In genomic region chrV:1228884-1229662, ce11 we compare ENCODE assay signal across 8 worm cellular contexts.
A peak's percentile ranks its signal among the peaks of the same experiment; 100 is the strongest.
TF ChIP-seq lines count a peak whose summit lies in the region.

No protein-coding gene starts in this region.

TF ChIP-seq in whole organism, L1 larva, 84 proteins besides CTCF, POLR2A, EP300 and RAD21 (continues in another document):
- TF ChIP-seq alr-1 (tag; optimal IDR thresholded peaks at IDR 0.05; lab: Kevin White, UChicago; ENCODE audit: borderline replicate concordance) = no peak
- peak; percentile 71 for TF ChIP-seq rnt-1 (tag; optimal IDR thresholded peaks at IDR 0.05; lab: Kevin White, UChicago)
- no peak for TF ChIP-seq skn-1 (tag; optimal IDR thresholded peaks at IDR 0.05; lab: Kevin White, UChicago)
- TF ChIP-seq hlh-4 (tag; optimal IDR thresholded peaks at IDR 0.05; lab: Kevin White, UChicago) = no peak
- TF ChIP-seq lin-14 (GFP tag; optimal IDR thresholded peaks at IDR 0.05; lab: Kevin White, UChicago) = peak; percentile 88
- no peak for TF ChIP-seq efl-1 (optimal IDR thresholded peaks at IDR 0.05; lab: Kevin White, UChicago)
- TF ChIP-seq efl-1 (GFP tag; optimal IDR thresholded peaks at IDR 0.05 in 1 of 2; lab: Kevin White, UChicago) = peak in 1 of 2 experiments; percentile 42
- TF ChIP-seq mdl-1 (tag; optimal IDR thresholded peaks at IDR 0.05; lab: Kevin White, UChicago) = peak in 1 of 2 experiments; percentile 27
- TF ChIP-seq nhr-20 (tag; optimal IDR thresholded peaks at IDR 0.05; lab: Kevin White, UChicago) = no peak
- TF ChIP-seq mef-2 (tag; optimal IDR thresholded peaks at IDR 0.05; lab: Kevin White, UChicago) = no peak
- peak; percentile 36 for TF ChIP-seq unc-130 (tag; optimal IDR thresholded peaks at IDR 0.05; lab: Kevin White, UChicago)

TF ChIP-seq in whole organism, L2 larva, 48 proteins besides CTCF, POLR2A, EP300 and RAD21:
- TF ChIP-seq lin-39 (tag; optimal IDR thresholded peaks at IDR 0.05; lab: Kevin White, UChicago) (peak; percentile 23), mab-5 (tag; optimal IDR thresholded peaks at IDR 0.05; lab: Kevin White, UChicago) (peak; percentile 32), nhr-25 (tag; optimal IDR thresholded peaks at IDR 0.05; lab: Kevin White, UChicago) (no peak), lsy-2 (tag; optimal IDR thresholded peaks at IDR 0.05; lab: Kevin White, UChicago) (peak in 1 of 2 experiments; percentile 17), nhr-129 (tag; optimal IDR thresholded peaks at IDR 0.05; lab: Kevin White, UChicago) (peak; percentile 66), zag-1 (tag; optimal IDR thresholded peaks at IDR 0.05; lab: Kevin White, UChicago) (no peak), ZK546.5 (tag; optimal IDR thresholded peaks at IDR 0.05; lab: Kevin White, UChicago) (no peak)
TF ChIP-seq in whole organism, L2 larva: peak in this region for 4.

TF ChIP-seq in whole organism, L3 larva, 47 proteins besides CTCF, POLR2A, EP300 and RAD21:
- no peak for TF ChIP-seq nhr-67 (tag; optimal IDR thresholded peaks at IDR 0.05; lab: Kevin White, UChicago)
- TF ChIP-seq lin-39 (tag; optimal IDR thresholded peaks at IDR 0.05; lab: Kevin White, UChicago) = peak; percentile 67

TF ChIP-seq in whole organism, L4 larva, 104 proteins besides CTCF, POLR2A, EP300 and RAD21:
- TF ChIP-seq nhr-11 (tag; optimal IDR thresholded peaks at IDR 0.05; lab: Kevin White, UChicago) (peak; percentile 66), unc-62 (GFP tag; optimal IDR thresholded peaks at IDR 0.05 in 1 of 2; lab: Kevin White, UChicago) (peak in 1 of 2 experiments; percentile 94), unc-62 (tag; optimal IDR thresholded peaks at IDR 0.05; lab: Kevin White, UChicago) (no peak), hlh-11 (tag; optimal IDR thresholded peaks at IDR 0.05; lab: Kevin White, UChicago) (peak; percentile 46), hif-1 (tag; optimal IDR thresholded peaks at IDR 0.05; lab: Kevin White, UChicago) (peak in 1 of 2 experiments; percentile 17), set-16 (GFP tag; IDR thresholded peaks at IDR 0.05; lab: Robert Waterston, UW) (peak; percentile 20; the same call in 1 of the 2 replicates), saeg-2 (GFP tag; IDR thresholded peaks at IDR 0.05; lab: Robert Waterston, UW) (no peak), hlh-30 (tag; optimal IDR thresholded peaks at IDR 0.05; lab: Kevin White, UChicago; ENCODE audit: insufficient read depth) (peak; percentile 11), daf-16 (GFP tag; optimal IDR thresholded peaks at IDR 0.05; lab: Kevin White, UChicago) (peak in 1 of 2 experiments; percentile 95), daf-16 (tag; optimal IDR thresholded peaks at IDR 0.05; lab: Kevin White, UChicago) (no peak), ZK546.5 (tag; optimal IDR thresholded peaks at IDR 0.05; lab: Kevin White, UChicago) (no peak)

TF ChIP-seq in whole organism, early embryonic, 17 proteins besides CTCF, POLR2A, EP300 and RAD21:
- TF ChIP-seq hmg-4 (GFP tag; optimal IDR thresholded peaks at IDR 0.05; lab: Kevin White, UChicago) = no peak
- TF ChIP-seq pes-1 (GFP tag; IDR thresholded peaks at IDR 0.05; lab: Robert Waterston, UW) = peak; percentile 10; the same call in 1 of the 2 replicates
- peak; percentile 18 for TF ChIP-seq ceh-13 (GFP tag; optimal IDR thresholded peaks at IDR 0.05; lab: Kevin White, UChicago)
- no peak for TF ChIP-seq B0310.2 (tag; optimal IDR thresholded peaks at IDR 0.05; lab: Kevin White, UChicago)
- TF ChIP-seq ceh-36 (tag; optimal IDR thresholded peaks at IDR 0.05; lab: Kevin White, UChicago) = peak; percentile 52

TF ChIP-seq in whole organism, late embryonic, 69 proteins besides CTCF, POLR2A, EP300 and RAD21:
- TF ChIP-seq ceh-45 (GFP tag; IDR thresholded peaks at IDR 0.05; lab: Robert Waterston, UW) = no peak
- peak; percentile 45 for TF ChIP-seq unc-55 (GFP tag; optimal IDR thresholded peaks at IDR 0.05; lab: Kevin White, UChicago)

TF ChIP-seq in whole organism, mixed stage, embryonic, 35 proteins besides CTCF, POLR2A, EP300 and RAD21:
- TF ChIP-seq cnd-1 (tag; optimal IDR thresholded peaks at IDR 0.05; lab: Kevin White, UChicago) (peak; percentile 68), ceh-83 (GFP tag; optimal IDR thresholded peaks at IDR 0.05; lab: Kevin White, UChicago) (peak; percentile 28), lsy-2 (tag; optimal IDR thresholded peaks at IDR 0.05; lab: Kevin White, UChicago) (no peak), hlh-1 (tag; optimal IDR thresholded peaks at IDR 0.05; lab: Kevin White, UChicago) (peak; percentile 71), ces-1 (GFP tag; optimal IDR thresholded peaks at IDR 0.05; lab: Kevin White, UChicago) (peak; percentile 21), zip-8 (tag; optimal IDR thresholded peaks at IDR 0.05; lab: Kevin White, UChicago) (peak; percentile 83), unc-62 (GFP tag; optimal IDR thresholded peaks at IDR 0.05; lab: Kevin White, UChicago) (peak; percentile 53), nhr-2 (tag; optimal IDR thresholded peaks at IDR 0.05; lab: Kevin White, UChicago) (peak; percentile 74), pha-4 (tag; optimal IDR thresholded peaks at IDR 0.05; lab: Kevin White, UChicago) (no peak)

TF ChIP-seq in whole organism, young adult, 124 proteins besides CTCF, POLR2A, EP300 and RAD21:
- TF ChIP-seq gei-17 (GFP tag; optimal IDR thresholded peaks at IDR 0.05; lab: Kevin White, UChicago) (no peak), hmg-20 (GFP tag; IDR thresholded peaks at IDR 0.05; lab: Robert Waterston, UW) (no peak), ceh-40 (GFP tag; IDR thresholded peaks at IDR 0.05; lab: Robert Waterston, UW) (no peak), unc-130 (GFP tag; optimal IDR thresholded peaks at IDR 0.05; lab: Kevin White, UChicago) (no peak), zfh-2 (GFP tag; conservative IDR thresholded peaks at IDR 0.05; lab: Robert Waterston, UW) (peak; percentile 57; the same call in 1 of the 2 replicates)
